Worm (Caenorhabditis elegans) whole organism, L3 larva: Measurements from ENCODE around the gene T26C5.2.

Source experiments
- ZK546.5 ChIP-seq: sonication (generic microtip); optimal IDR thresholded peaks from 2 replicates; lab custom pipeline; 2017; ENCODE audit warnings: missing biosample characterization, missing genetic modification characterization
- aly-2 ChIP-seq: fragments of 150-350 bp; optimal IDR thresholded peaks from 2 replicates; lab custom pipeline; 2014; ENCODE audit warnings: missing biosample characterization, missing genetic modification characterization
- ama-1 ChIP-seq: fragments of 150-350 bp; optimal IDR thresholded peaks from 2 replicates; lab custom pipeline; 2018
- elt-3 ChIP-seq, 3 experiments: fragments of 150-350 bp in 1 of 3; sonication (generic microtip) in 2 of 3; optimal IDR thresholded peaks; 2 replicates in 2 of 3; 4 replicates in 1 of 3; lab custom pipeline; 2014 to 2017; ENCODE audit warnings: missing biosample characterization in 3 of 3, missing genetic modification characterization in 3 of 3
- fos-1 ChIP-seq: fragments of 150-350 bp; optimal IDR thresholded peaks from 2 replicates; lab custom pipeline; 2014; ENCODE audit warnings: missing biosample characterization, missing genetic modification characterization
- snpc-4 ChIP-seq: fragments of 150-350 bp; optimal IDR thresholded peaks from 2 replicates; lab custom pipeline; 2014; ENCODE audit warnings: missing biosample characterization, missing genetic modification characterization
- zag-1 ChIP-seq: fragments of 150-350 bp; optimal IDR thresholded peaks from 2 replicates; lab custom pipeline; 2014; ENCODE audit warnings: missing biosample characterization, missing genetic modification characterization
- ztf-4 ChIP-seq: fragments of 150-350 bp; optimal IDR thresholded peaks from 2 replicates; lab custom pipeline; 2014; ENCODE audit warnings: missing biosample characterization, missing genetic modification characterization

ce11 chrII:9282787-9283186 lies 49.8 kb downstream of the T26C5.2 start:
- peak; percentile 28 for TF ChIP-seq snpc-4 (tag; lab: Kevin White, UChicago)
- TF ChIP-seq zag-1 (tag; lab: Kevin White, UChicago), result no peak
- peak; percentile 91 for TF ChIP-seq ama-1 (lab: Kevin White, UChicago)
- TF ChIP-seq elt-3 (tag; optimal IDR thresholded peaks at IDR 0.05; lab: Kevin White, UChicago), result peak in 1 of 3 experiments; percentile 62
- TF ChIP-seq aly-2 (tag; lab: Kevin White, UChicago), result peak; percentile 16
- peak; percentile 78 for TF ChIP-seq fos-1 (tag; lab: Kevin White, UChicago)
- TF ChIP-seq ZK546.5 (tag; lab: Kevin White, UChicago), result no peak
- TF ChIP-seq ztf-4 (tag; lab: Kevin White, UChicago), result peak; percentile 64
